Worm (Caenorhabditis elegans) whole organism, early embryonic: Measurements from ENCODE around the gene T22B7.3.

ENCODE experiments used
- ama-1 ChIP-seq: fragments of 150-350 bp; optimal IDR thresholded peaks from 2 replicates; lab custom pipeline; 2014
- tbx-11 ChIP-seq: fragments of 200-800 bp; sonication (Bioruptor generic); IDR thresholded peaks from 2 replicates; pipeline ENCODE4 v1.3.6; 2022; ENCODE audit warnings: missing genetic modification characterization, missing compliant biosample characterization
- tra-4 ChIP-seq: sonication (generic microtip); optimal IDR thresholded peaks from 2 replicates; lab custom pipeline; 2017; ENCODE audit warnings: missing genetic modification characterization, missing compliant biosample characterization

DNA sequence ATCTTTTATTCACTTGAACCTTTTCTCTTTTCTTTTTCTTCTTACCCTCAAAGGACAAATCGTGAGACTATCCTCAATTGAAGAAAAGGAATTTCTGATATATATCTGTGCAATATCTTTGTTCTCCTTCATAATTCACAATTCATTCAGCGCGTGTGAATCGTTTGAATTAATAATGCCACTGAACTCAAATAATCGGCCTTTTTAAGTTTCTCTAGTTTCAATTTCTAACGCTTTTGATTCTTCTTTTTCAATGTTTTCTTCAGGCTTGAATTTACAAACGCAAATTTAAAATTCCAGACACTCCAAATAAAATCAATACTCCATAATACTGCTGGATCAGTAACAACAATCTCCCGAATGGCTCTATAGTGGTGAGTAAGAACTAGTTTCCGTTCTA, 16.4 kb downstream of the T22B7.3 start, which contains the start of gene egl-13:
- TF ChIP-seq ama-1 (lab: Kevin White, UChicago) = no peak
- no peak for TF ChIP-seq tra-4 (tag; lab: Kevin White, UChicago)
- no peak for TF ChIP-seq tbx-11 (GFP tag; lab: Robert Waterston, UW)
